Worm (Caenorhabditis elegans): Measurements from ENCODE around the gene F17C11.22.

Gene F17C11.22

DNA sequence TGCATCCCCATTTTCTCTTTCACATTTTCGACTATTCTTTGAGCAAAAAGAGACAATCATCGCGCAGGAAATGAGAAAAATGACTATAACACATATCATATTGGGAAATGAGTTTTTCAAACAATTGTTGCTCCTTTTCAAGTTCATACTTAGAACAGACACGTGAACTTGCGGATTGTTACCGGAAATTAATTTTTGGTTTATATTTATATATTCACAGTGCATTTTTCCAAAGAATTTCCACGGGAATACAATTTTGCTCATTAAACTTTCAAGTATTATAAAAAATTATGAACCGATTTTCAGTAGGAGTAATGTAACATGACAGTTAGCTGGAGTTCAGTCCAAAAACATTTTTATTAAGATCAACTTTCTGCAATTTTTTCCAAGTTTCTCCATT is 46.7 kb downstream of the F17C11.22 start, which contains the start of gene F58B4.7:
Gene F58B4.7 (minus strand): TSS at position 101 of the 400 bp plus-strand sequence.
- TF ChIP-seq nhr-28 (tag; optimal IDR thresholded peaks at IDR 0.05) (no peak), pqm-1 (tag; optimal IDR thresholded peaks at IDR 0.05) (no peak), nhr-237 (tag; optimal IDR thresholded peaks at IDR 0.05) (no peak), zip-4 (GFP tag; optimal IDR thresholded peaks at IDR 0.05) (no peak), snpc-4 (tag; optimal IDR thresholded peaks at IDR 0.05) (no peak), mef-2 (tag; optimal IDR thresholded peaks at IDR 0.05) (no peak), C34B4.2 (tag; optimal IDR thresholded peaks at IDR 0.05) (no peak), lir-3 (tag; optimal IDR thresholded peaks at IDR 0.05; ENCODE audit: poor library complexity) (no peak), ceh-88 (GFP tag; IDR thresholded peaks at IDR 0.05) (no peak), Y116A8C.19 (tag; optimal IDR thresholded peaks at IDR 0.05; ENCODE audit: borderline replicate concordance) (no peak), unc-30 (tag; optimal IDR thresholded peaks at IDR 0.05) (no peak), dsc-1 (tag; optimal IDR thresholded peaks at IDR 0.05) (no peak), nhr-85 (tag) (no peak), ama-1 (optimal IDR thresholded peaks at IDR 0.05) (no peak), zag-1 (tag; optimal IDR thresholded peaks at IDR 0.05) (no peak), unc-130 (tag; optimal IDR thresholded peaks at IDR 0.05) (no peak)

DNA sequence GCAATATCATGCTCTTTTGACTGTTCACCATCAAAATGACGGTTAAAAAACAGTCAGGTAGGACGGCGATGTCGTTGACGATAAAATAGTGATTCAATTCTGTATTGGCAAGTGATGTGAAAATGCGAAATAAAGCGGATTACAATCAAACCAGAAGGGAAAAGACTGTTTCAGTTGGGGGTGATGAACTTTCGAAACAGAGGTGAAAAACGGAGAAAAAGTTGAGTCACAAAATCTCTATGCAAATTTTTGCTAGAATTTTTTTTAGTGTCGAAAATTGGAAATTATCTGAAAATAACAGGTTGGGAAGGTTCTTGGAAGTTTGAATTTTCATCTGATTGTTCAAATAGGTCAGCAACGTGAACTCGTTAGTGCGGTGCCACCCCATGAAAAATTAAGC is 48.2 kb downstream of the F17C11.22 start, which contains the start of gene nas-31:
Gene nas-31 (minus strand): TSS at position 101 of the 400 bp plus-strand sequence.
- TF ChIP-seq vab-15 (tag; optimal IDR thresholded peaks at IDR 0.05) (no peak), unc-30 (tag; optimal IDR thresholded peaks at IDR 0.05) (no peak), unc-130 (tag; optimal IDR thresholded peaks at IDR 0.05) (no peak), ets-5 (GFP tag; IDR thresholded peaks at IDR 0.05) (no peak), egl-27 (tag; optimal IDR thresholded peaks at IDR 0.05) (no peak), Y116A8C.19 (tag; optimal IDR thresholded peaks at IDR 0.05; ENCODE audit: borderline replicate concordance) (no peak), sptf-1 (tag; optimal IDR thresholded peaks at IDR 0.05) (no peak), hpl-2 (GFP tag; optimal IDR thresholded peaks at IDR 0.05) (no peak), dpl-1 (GFP tag; optimal IDR thresholded peaks at IDR 0.05) (no peak), snpc-4 (tag; optimal IDR thresholded peaks at IDR 0.05) (no peak), ceh-82 (tag; optimal IDR thresholded peaks at IDR 0.05) (no peak), sup-37 (GFP tag; optimal IDR thresholded peaks at IDR 0.05) (no peak), C34B4.2 (tag; optimal IDR thresholded peaks at IDR 0.05) (no peak), elt-3 (tag; optimal IDR thresholded peaks at IDR 0.05) (no peak), nhr-90 (tag; optimal IDR thresholded peaks at IDR 0.05; ENCODE audit: poor library complexity) (no peak), fkh-10 (GFP tag; optimal IDR thresholded peaks at IDR 0.05) (no peak), pag-3 (tag; optimal IDR thresholded peaks at IDR 0.05; ENCODE audit: borderline replicate concordance, insufficient read depth) (no peak), C16A3.4 (tag; optimal IDR thresholded peaks at IDR 0.05) (no peak), mef-2 (tag; optimal IDR thresholded peaks at IDR 0.05) (no peak), skn-1 (tag; optimal IDR thresholded peaks at IDR 0.05) (no peak)

DNA sequence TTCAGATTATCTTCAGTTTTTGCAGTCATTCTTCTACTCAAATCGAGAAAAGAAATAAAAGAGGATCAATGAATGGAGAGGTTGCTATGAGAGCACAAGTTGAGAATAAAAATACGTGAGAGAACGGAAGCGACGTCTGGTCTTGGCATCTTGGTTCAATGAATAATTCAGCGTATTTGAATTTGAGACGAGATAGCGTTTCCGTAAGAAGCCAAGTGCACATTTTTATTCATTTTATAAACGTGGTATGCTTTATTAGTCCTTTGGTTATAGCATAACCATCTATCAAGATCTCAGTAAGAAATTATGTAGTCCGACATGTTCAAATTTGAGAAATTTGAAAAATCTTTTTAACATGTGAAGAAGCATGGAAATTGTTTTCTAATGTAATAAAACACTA is 51.6 kb downstream of the F17C11.22 start, which contains the start of gene F58B4.2:
Gene F58B4.2 (minus strand): TSS at position 101 of the 400 bp plus-strand sequence.
- TF ChIP-seq ztf-4 (tag; optimal IDR thresholded peaks at IDR 0.05), result no peak
- TF ChIP-seq sup-37 (GFP tag; optimal IDR thresholded peaks at IDR 0.05), result no peak
- TF ChIP-seq fkh-4 (tag; optimal IDR thresholded peaks at IDR 0.05; ENCODE audit: borderline replicate concordance), result no peak
- TF ChIP-seq jun-1 (tag; optimal IDR thresholded peaks at IDR 0.05), result no peak
- no peak for TF ChIP-seq nhr-28 (tag; optimal IDR thresholded peaks at IDR 0.05)
- TF ChIP-seq C16A3.4 (tag; optimal IDR thresholded peaks at IDR 0.05), result no peak
- no peak for TF ChIP-seq ets-5 (GFP tag; IDR thresholded peaks at IDR 0.05)
- no peak for TF ChIP-seq skn-1 (tag; optimal IDR thresholded peaks at IDR 0.05)
- TF ChIP-seq tlp-1 (tag; optimal IDR thresholded peaks at IDR 0.05), result no peak
- TF ChIP-seq nhr-76 (tag; optimal IDR thresholded peaks at IDR 0.05), result no peak
- no peak for TF ChIP-seq grh-1 (GFP tag; IDR thresholded peaks at IDR 0.05)
- TF ChIP-seq nhr-12 (tag; optimal IDR thresholded peaks at IDR 0.05), result no peak
- TF ChIP-seq mef-2 (tag; optimal IDR thresholded peaks at IDR 0.05), result no peak
- no peak for TF ChIP-seq lsy-2 (tag; optimal IDR thresholded peaks at IDR 0.05)

All from whole organism, L1 larva.